Fruit fly (Drosophila melanogaster) whole organism, adult: Measurements from ENCODE around the gene cv-c.

Experiments
- CG11617 ChIP-seq: fragments of 200-800 bp; sonication (Bioruptor generic); optimal IDR thresholded peaks from 2 replicates; lab custom pipeline; 2017; ENCODE audit warnings: mild to moderate bottlenecking, missing biosample characterization, missing genetic modification reagents, missing genetic modification characterization
- CG7045 ChIP-seq: fragments of 200-800 bp; sonication (Bioruptor generic); optimal IDR thresholded peaks from 2 replicates; lab custom pipeline; 2017; ENCODE audit warnings: missing biosample characterization, mild to moderate bottlenecking, missing genetic modification characterization
- Crg-1 ChIP-seq: fragments of 200-800 bp; sonication (Bioruptor generic); optimal IDR thresholded peaks from 2 replicates; lab custom pipeline; 2016; ENCODE audit warnings: missing biosample characterization, missing genetic modification characterization
- kay ChIP-seq: fragments of 200-800 bp; sonication (Bioruptor generic); peaks from one replicate; lab custom pipeline; 2016; ENCODE audit warnings: missing biosample characterization, missing genetic modification characterization, borderline replicate concordance
- ovo ChIP-seq: fragments of 200-800 bp; sonication (Bioruptor generic); optimal IDR thresholded peaks from 2 replicates; lab custom pipeline; 2016; ENCODE audit warnings: missing biosample characterization, missing genetic modification characterization
- pad ChIP-seq: fragments of 200-800 bp; sonication (Bioruptor generic); optimal IDR thresholded peaks from 3 replicates; lab custom pipeline; 2017; ENCODE audit warnings: missing biosample characterization, missing genetic modification characterization, mild to moderate bottlenecking, moderate library complexity, missing genetic modification reagents

dm6 chr3R:14421818-14422217 is 59.7 kb downstream of the cv-c start:
- TF ChIP-seq pad (GFP tag; lab: Kevin White, UChicago), result no peak
- TF ChIP-seq Crg-1, result no peak
- TF ChIP-seq CG7045 (GFP tag; lab: Kevin White, UChicago), result no peak
- no peak for TF ChIP-seq kay (GFP tag; lab: Kevin White, UChicago)
- TF ChIP-seq CG11617 (GFP tag; lab: Kevin White, UChicago), result no peak
- TF ChIP-seq ovo (GFP tag; lab: Kevin White, UChicago), result no peak
